Worm (Caenorhabditis elegans) whole organism, late embryonic: ENCODE data around the gene B0416.5.

Experiments used
- F13H6.1 ChIP-seq: sonication (generic microtip); optimal IDR thresholded peaks from 2 replicates; lab custom pipeline; 2016; ENCODE audit warnings: missing genetic modification characterization, missing compliant biosample characterization
- T23F11.4 ChIP-seq: fragments of 200-800 bp; sonication (Bioruptor generic); optimal IDR thresholded peaks from 2 replicates; lab custom pipeline; 2018; ENCODE audit warnings: mild to moderate bottlenecking, missing genetic modification characterization, missing compliant biosample characterization
- Y22D7AL.16 ChIP-seq: sonication (generic microtip); optimal IDR thresholded peaks from 2 replicates; lab custom pipeline; 2016; ENCODE audit warnings: missing genetic modification characterization, missing compliant biosample characterization
- ahr-1 ChIP-seq: sonication (generic microtip); optimal IDR thresholded peaks from 2 replicates; lab custom pipeline; 2016; ENCODE audit warnings: missing genetic modification characterization, missing compliant biosample characterization
- ama-1 ChIP-seq: fragments of 150-350 bp; optimal IDR thresholded peaks from 2 replicates; lab custom pipeline; 2014
- ceh-18 ChIP-seq: sonication (generic microtip); optimal IDR thresholded peaks from 2 replicates; lab custom pipeline; 2016; ENCODE audit warnings: missing genetic modification characterization, missing compliant biosample characterization
- ceh-19 ChIP-seq: fragments of 200-800 bp; sonication (Bioruptor generic); optimal IDR thresholded peaks from 2 replicates; lab custom pipeline; 2018; ENCODE audit warnings: mild to moderate bottlenecking, missing genetic modification characterization, missing compliant biosample characterization
- ceh-22 ChIP-seq: sonication (generic microtip); optimal IDR thresholded peaks from 2 replicates; lab custom pipeline; 2017; ENCODE audit warnings: missing biosample characterization, missing genetic modification characterization
- ceh-24 ChIP-seq: sonication (generic microtip); optimal IDR thresholded peaks from 2 replicates; lab custom pipeline; 2016; ENCODE audit warnings: mild to moderate bottlenecking, missing genetic modification characterization, missing compliant biosample characterization
- ceh-30 ChIP-seq: fragments of 150-350 bp; optimal IDR thresholded peaks from 2 replicates; lab custom pipeline; 2014; ENCODE audit warnings: missing biosample characterization, missing genetic modification characterization
- ceh-31 ChIP-seq: sonication (generic microtip); optimal IDR thresholded peaks from 2 replicates; lab custom pipeline; 2016; ENCODE audit warnings: missing genetic modification characterization, missing compliant biosample characterization
- ceh-34 ChIP-seq: sonication (generic microtip); optimal IDR thresholded peaks from 2 replicates; lab custom pipeline; 2016; ENCODE audit warnings: mild to moderate bottlenecking, missing genetic modification characterization, missing compliant biosample characterization
- ceh-48 ChIP-seq: sonication (generic microtip); optimal IDR thresholded peaks from 2 replicates; lab custom pipeline; 2016; ENCODE audit warnings: missing genetic modification characterization, inconsistent platforms, missing compliant biosample characterization
- ceh-6 ChIP-seq: fragments of 200-800 bp; sonication (Bioruptor generic); optimal IDR thresholded peaks from 2 replicates; lab custom pipeline; 2018; ENCODE audit warnings: mild to moderate bottlenecking, missing genetic modification characterization, missing compliant biosample characterization
- ceh-9 ChIP-seq: sonication (generic microtip); optimal IDR thresholded peaks from 2 replicates; lab custom pipeline; 2016; ENCODE audit warnings: mild to moderate bottlenecking, missing genetic modification characterization, inconsistent platforms, missing compliant biosample characterization
- dmd-4 ChIP-seq: sonication (generic microtip); optimal IDR thresholded peaks from 2 replicates; lab custom pipeline; 2016; ENCODE audit warnings: borderline replicate concordance, missing genetic modification characterization, missing compliant biosample characterization
- dve-1 ChIP-seq: sonication (generic microtip); optimal IDR thresholded peaks from 2 replicates; lab custom pipeline; 2017; ENCODE audit warnings: antibody characterized with exemption, mild to moderate bottlenecking, missing genetic modification characterization, missing compliant biosample characterization
- elt-2 ChIP-seq: sonication (generic microtip); optimal IDR thresholded peaks from 2 replicates; lab custom pipeline; 2016; ENCODE audit warnings: missing genetic modification reagents, missing genetic modification characterization, missing compliant biosample characterization
- eyg-1 ChIP-seq: sonication (generic microtip); optimal IDR thresholded peaks from 2 replicates; lab custom pipeline; 2016; ENCODE audit warnings: missing genotype, missing genetic modification characterization, missing compliant biosample characterization
- fax-1 ChIP-seq: sonication (generic microtip); optimal IDR thresholded peaks from 2 replicates; lab custom pipeline; 2016; ENCODE audit warnings: missing genotype, missing genetic modification characterization, missing compliant biosample characterization
- fkh-10 ChIP-seq: fragments of 150-350 bp; optimal IDR thresholded peaks from 2 replicates; lab custom pipeline; 2014; ENCODE audit warnings: missing biosample characterization, missing genetic modification reagents, missing genetic modification characterization
- fkh-6 ChIP-seq: sonication (generic microtip); optimal IDR thresholded peaks from 2 replicates; lab custom pipeline; 2016; ENCODE audit warnings: missing genetic modification characterization, missing compliant biosample characterization
- gmeb-2 ChIP-seq: sonication (generic microtip); optimal IDR thresholded peaks from 2 replicates; lab custom pipeline; 2016; ENCODE audit warnings: missing genetic modification characterization, inconsistent platforms, missing compliant biosample characterization
- hlh-13 ChIP-seq: fragments of 200-800 bp; sonication (Bioruptor generic); optimal IDR thresholded peaks from 2 replicates; lab custom pipeline; 2018; ENCODE audit warnings: mild to moderate bottlenecking, missing genetic modification characterization, missing compliant biosample characterization
- hlh-15 ChIP-seq: sonication (generic microtip); optimal IDR thresholded peaks from 2 replicates; lab custom pipeline; 2016; ENCODE audit warnings: missing genetic modification characterization, missing compliant biosample characterization
- hlh-30 ChIP-seq: sonication (generic microtip); optimal IDR thresholded peaks from 2 replicates; lab custom pipeline; 2017; ENCODE audit warnings: antibody characterized with exemption, missing genetic modification characterization, missing compliant biosample characterization; ENCODE audit not compliant: insufficient read depth
- hlh-6 ChIP-seq: sonication (generic microtip); optimal IDR thresholded peaks from 2 replicates; lab custom pipeline; 2016; ENCODE audit warnings: missing genotype, missing genetic modification characterization, missing compliant biosample characterization
- lim-6 ChIP-seq: sonication (generic microtip); optimal IDR thresholded peaks from 2 replicates; lab custom pipeline; 2016; ENCODE audit warnings: missing genetic modification characterization, missing compliant biosample characterization
- lin-11 ChIP-seq: fragments of 200-800 bp; sonication (Bioruptor generic); optimal IDR thresholded peaks from 2 replicates; lab custom pipeline; 2018; ENCODE audit warnings: mild to moderate bottlenecking, missing genetic modification characterization, missing compliant biosample characterization
- madf-2 ChIP-seq: sonication (generic microtip); optimal IDR thresholded peaks from 2 replicates; lab custom pipeline; 2017; ENCODE audit warnings: missing genetic modification characterization, missing compliant biosample characterization
- nfya-1 ChIP-seq: sonication (generic microtip); optimal IDR thresholded peaks from 2 replicates; lab custom pipeline; 2017; ENCODE audit warnings: missing genetic modification characterization, mild to moderate bottlenecking, missing compliant biosample characterization, antibody characterized with exemption, moderate library complexity
- nhr-11 ChIP-seq: fragments of 150-350 bp; optimal IDR thresholded peaks from 2 replicates; lab custom pipeline; 2014; ENCODE audit warnings: missing biosample characterization, missing genetic modification characterization
- npax-4 ChIP-seq: sonication (generic microtip); optimal IDR thresholded peaks from 2 replicates; lab custom pipeline; 2016; ENCODE audit warnings: missing genetic modification characterization, missing compliant biosample characterization
- pat-9 ChIP-seq: fragments of 200-800 bp; sonication (Bioruptor generic); optimal IDR thresholded peaks from 2 replicates; lab custom pipeline; 2018; ENCODE audit warnings: mild to moderate bottlenecking, missing genetic modification characterization, moderate library complexity, missing compliant biosample characterization
- pqm-1 ChIP-seq: sonication (generic microtip); optimal IDR thresholded peaks from 2 replicates; lab custom pipeline; 2016; ENCODE audit warnings: missing genetic modification characterization, missing compliant biosample characterization
- pros-1 ChIP-seq: fragments of 150-350 bp; optimal IDR thresholded peaks from 2 replicates; lab custom pipeline; 2014; ENCODE audit warnings: missing biosample characterization, missing genetic modification reagents, missing genetic modification characterization
- rnt-1 ChIP-seq: sonication (generic microtip); optimal IDR thresholded peaks from 2 replicates; lab custom pipeline; 2016; ENCODE audit warnings: missing genetic modification characterization, missing compliant biosample characterization
- sdc-2 ChIP-seq: sonication (generic microtip); optimal IDR thresholded peaks from 2 replicates; lab custom pipeline; 2016; ENCODE audit warnings: missing genotype, missing genetic modification characterization, missing compliant biosample characterization
- sox-2 ChIP-seq: fragments of 200-800 bp; sonication (Bioruptor generic); IDR thresholded peaks from 2 replicates; pipeline ENCODE4 v1.3.6; 2022; ENCODE audit warnings: missing genetic modification reagents, missing genetic modification characterization, missing compliant biosample characterization
- tbx-2 ChIP-seq: sonication (generic microtip); optimal IDR thresholded peaks from 2 replicates; lab custom pipeline; 2016; ENCODE audit warnings: missing genetic modification characterization, missing compliant biosample characterization
- ttx-3 ChIP-seq: sonication (generic microtip); optimal IDR thresholded peaks from 2 replicates; lab custom pipeline; 2016; ENCODE audit warnings: missing genetic modification reagents, missing genetic modification characterization, missing compliant biosample characterization
- unc-55 ChIP-seq: sonication (generic microtip); optimal IDR thresholded peaks from 2 replicates; lab custom pipeline; 2017; ENCODE audit warnings: missing biosample characterization, missing genetic modification reagents, missing genetic modification characterization
- unc-86 ChIP-seq: sonication (generic microtip); optimal IDR thresholded peaks from 2 replicates; lab custom pipeline; 2016; ENCODE audit warnings: missing genetic modification characterization, missing compliant biosample characterization
- ztf-16 ChIP-seq: sonication (generic microtip); optimal IDR thresholded peaks from 2 replicates; lab custom pipeline; 2017; ENCODE audit warnings: missing genetic modification characterization, missing compliant biosample characterization

The B0416.5 gene

DNA sequence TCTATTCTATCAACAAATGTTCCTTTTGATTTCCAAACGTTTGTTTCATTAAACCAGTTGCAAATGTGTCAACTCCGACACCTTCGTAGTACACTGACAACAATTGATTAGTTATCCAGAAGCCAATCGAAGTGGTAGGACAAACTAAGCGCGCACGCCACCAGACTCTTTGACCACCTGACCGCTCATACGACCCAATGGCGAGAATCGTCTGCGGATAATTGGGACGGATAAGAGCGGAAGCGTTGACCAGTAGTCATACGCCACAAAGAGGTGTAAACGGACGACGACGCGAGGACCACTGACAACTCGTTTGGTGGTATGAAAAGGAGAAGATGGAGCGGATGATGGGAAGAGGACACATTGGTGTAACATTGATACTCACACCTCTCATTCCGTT, 29.7 kb upstream of the B0416.5 start:
- TF ChIP-seq ahr-1 (tag; lab: Kevin White, UChicago) (no peak), ceh-18 (no peak), hlh-30 (tag; lab: Kevin White, UChicago) (peak; percentile 26), pqm-1 (tag; lab: Kevin White, UChicago) (no peak), dmd-4 (tag; lab: Kevin White, UChicago) (no peak), hlh-15 (tag; lab: Kevin White, UChicago) (no peak), hlh-13 (GFP tag; lab: Kevin White, UChicago) (no peak), dve-1 (tag; lab: Kevin White, UChicago) (no peak), pat-9 (tag; lab: Kevin White, UChicago) (peak; percentile 3), unc-55 (GFP tag; lab: Kevin White, UChicago) (peak; percentile 20), unc-86 (tag; lab: Kevin White, UChicago) (no peak), hlh-6 (tag; lab: Kevin White, UChicago) (no peak), pros-1 (tag; lab: Kevin White, UChicago) (no peak), ztf-16 (tag; lab: Kevin White, UChicago) (no peak), lin-11 (tag; lab: Kevin White, UChicago) (no peak), F13H6.1 (tag; lab: Kevin White, UChicago) (no peak), Y22D7AL.16 (tag; lab: Kevin White, UChicago) (no peak), fax-1 (no peak), sox-2 (no peak), fkh-6 (no peak), lim-6 (no peak), nhr-11 (tag; lab: Kevin White, UChicago) (no peak), eyg-1 (no peak), ceh-6 (GFP tag; lab: Kevin White, UChicago) (no peak), ceh-48 (tag; lab: Kevin White, UChicago) (no peak), gmeb-2 (tag; lab: Kevin White, UChicago) (no peak), ttx-3 (tag; lab: Kevin White, UChicago) (no peak), tbx-2 (tag; lab: Kevin White, UChicago) (peak; percentile 17), ceh-9 (no peak), ceh-30 (tag; lab: Kevin White, UChicago) (no peak), ceh-24 (tag; lab: Kevin White, UChicago) (no peak), ceh-19 (GFP tag; lab: Kevin White, UChicago) (no peak), ceh-34 (tag; lab: Kevin White, UChicago) (no peak), sdc-2 (tag; lab: Kevin White, UChicago) (no peak), ama-1 (lab: Kevin White, UChicago) (no peak), npax-4 (no peak), fkh-10 (no peak), nfya-1 (peak; percentile 19), ceh-22 (no peak), elt-2 (tag; lab: Kevin White, UChicago) (no peak), ceh-31 (tag; lab: Kevin White, UChicago) (no peak), rnt-1 (tag; lab: Kevin White, UChicago) (peak; percentile 39), T23F11.4 (GFP tag; lab: Kevin White, UChicago) (no peak)

ce11 chrX:9298846-9299245, 28.2 kb upstream of the B0416.5 start, which contains the start of gene B0416.2:
Gene B0416.2 (plus strand): TSS chrX:9299146.
- no peak for TF ChIP-seq F13H6.1 (tag; lab: Kevin White, UChicago)
- TF ChIP-seq ceh-24 (tag; lab: Kevin White, UChicago) = no peak
- no peak for TF ChIP-seq dmd-4 (tag; lab: Kevin White, UChicago)
- no peak for TF ChIP-seq madf-2 (tag; lab: Kevin White, UChicago)
